1 fruit fly cellular context compared by ENCODE assay signal in genomic region chr2L:11069475-11069874, dm6.
A peak's percentile ranks its signal among the peaks of the same experiment; 100 is the strongest.
TF ChIP-seq lines count a peak whose summit lies in the region.

No protein-coding gene starts in this region.

TF ChIP-seq in whole organism, prepupa, 60 proteins besides CTCF, POLR2A, EP300 and RAD21 (continued from another document):
- no peak for TF ChIP-seq CG9139 (GFP tag; optimal IDR thresholded peaks at IDR 0.05; lab: Kevin White, UChicago)
- peak; percentile 14 for TF ChIP-seq net (GFP tag; optimal IDR thresholded peaks at IDR 0.05; lab: Kevin White, UChicago)
- peak; percentile 85 for TF ChIP-seq CG6808 (GFP tag; optimal IDR thresholded peaks at IDR 0.05; lab: Kevin White, UChicago)
- TF ChIP-seq acj6 (GFP tag; optimal IDR thresholded peaks at IDR 0.05; lab: Kevin White, UChicago): peak; percentile 64
- peak; percentile 35 to 67 for TF ChIP-seq salr (GFP tag; optimal IDR thresholded peaks at IDR 0.05; lab: Kevin White, UChicago)
- peak; percentile 28; the same call in 1 of the 3 replicates for TF ChIP-seq CG6163 (GFP tag; IDR thresholded peaks at IDR 0.05; lab: Robert Waterston, UW)
- peak; percentile 40 for TF ChIP-seq Met (GFP tag; optimal IDR thresholded peaks at IDR 0.05; lab: Kevin White, UChicago)
- peak; percentile 77 for TF ChIP-seq Ets96B (tag; optimal IDR thresholded peaks at IDR 0.05; lab: Kevin White, UChicago)
- peak; percentile 51 for TF ChIP-seq pdm3 (GFP tag; optimal IDR thresholded peaks at IDR 0.05; lab: Kevin White, UChicago)
- no peak for TF ChIP-seq Hr4 (GFP tag; optimal IDR thresholded peaks at IDR 0.05; lab: Kevin White, UChicago)
- TF ChIP-seq Hr39 (GFP tag; optimal IDR thresholded peaks at IDR 0.05; lab: Kevin White, UChicago): no peak
- TF ChIP-seq fd85E (GFP tag; optimal IDR thresholded peaks at IDR 0.05; lab: Kevin White, UChicago): no peak
- peak; percentile 3 for TF ChIP-seq CG16779 (tag; optimal IDR thresholded peaks at IDR 0.05; lab: Kevin White, UChicago)
- TF ChIP-seq Eip78C (GFP tag; lab: Kevin White, UChicago): peak; percentile 91
- peak; percentile 8 for TF ChIP-seq CG8632 (GFP tag; optimal IDR thresholded peaks at IDR 0.05; lab: Kevin White, UChicago)
- no peak for TF ChIP-seq Hr38 (GFP tag; optimal IDR thresholded peaks at IDR 0.05; lab: Kevin White, UChicago)
- peak; percentile 9 for TF ChIP-seq lz (GFP tag; optimal IDR thresholded peaks at IDR 0.05; lab: Kevin White, UChicago)
- peak; percentile 66 for TF ChIP-seq achi (GFP tag; optimal IDR thresholded peaks at IDR 0.05; lab: Kevin White, UChicago)
- no peak for TF ChIP-seq CG8319 (GFP tag; optimal IDR thresholded peaks at IDR 0.05; lab: Kevin White, UChicago)
- TF ChIP-seq CG3032 (tag; optimal IDR thresholded peaks at IDR 0.05; lab: Kevin White, UChicago): peak; percentile 78
- peak; percentile 5 for TF ChIP-seq CG1621 (tag; optimal IDR thresholded peaks at IDR 0.05; lab: Kevin White, UChicago)
- TF ChIP-seq Eip93F (GFP tag; optimal IDR thresholded peaks at IDR 0.05; lab: Kevin White, UChicago): no peak
- TF ChIP-seq cyc (GFP tag; optimal IDR thresholded peaks at IDR 0.05; lab: Kevin White, UChicago): no peak
- no peak for TF ChIP-seq Sox102F (GFP tag; optimal IDR thresholded peaks at IDR 0.05; lab: Kevin White, UChicago)
- no peak for TF ChIP-seq CG11902 (GFP tag; optimal IDR thresholded peaks at IDR 0.05; lab: Kevin White, UChicago)
- TF ChIP-seq vri (GFP tag; optimal IDR thresholded peaks at IDR 0.05; lab: Kevin White, UChicago): no peak
- TF ChIP-seq CG4318 (GFP tag; optimal IDR thresholded peaks at IDR 0.05; lab: Kevin White, UChicago): peak; percentile 17
- TF ChIP-seq Blimp-1 (GFP tag; optimal IDR thresholded peaks at IDR 0.05; lab: Kevin White, UChicago): no peak
- TF ChIP-seq CG32006 (GFP tag; optimal IDR thresholded peaks at IDR 0.05; lab: Kevin White, UChicago): peak; percentile 64
- peak; percentile 67 for TF ChIP-seq CG10669 (GFP tag; optimal IDR thresholded peaks at IDR 0.05; lab: Kevin White, UChicago)
- TF ChIP-seq eg (GFP tag; IDR thresholded peaks at IDR 0.05; lab: Robert Waterston, UW): no peak
- TF ChIP-seq Lpt (GFP tag; optimal IDR thresholded peaks at IDR 0.05; lab: Kevin White, UChicago): peak; percentile 38
- TF ChIP-seq Sox15 (GFP tag; optimal IDR thresholded peaks at IDR 0.05; lab: Kevin White, UChicago): no peak
